Worm (Caenorhabditis elegans): ENCODE results near the gene ztf-1.

DNA sequence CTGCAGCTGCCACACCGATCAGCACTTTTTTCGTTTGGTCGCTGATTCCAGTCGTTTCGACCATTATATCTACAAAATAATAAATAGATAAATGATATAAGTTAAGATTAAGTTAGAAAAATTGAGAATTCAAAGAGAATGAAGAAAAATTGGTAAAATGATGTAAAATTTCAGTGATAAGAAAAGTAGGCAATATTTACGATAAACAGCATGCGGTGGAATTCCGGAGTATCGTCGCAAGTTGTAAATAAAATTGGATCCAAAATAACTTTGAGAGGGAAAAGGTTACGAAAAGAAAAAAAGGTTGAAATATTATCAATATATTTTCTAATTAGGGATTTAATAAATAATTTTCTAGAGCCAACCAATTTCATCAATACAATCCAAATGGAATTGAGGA lies 37.5 kb downstream of the ztf-1 start, which contains the start of gene tomm-70:
- no peak for TF ChIP-seq egl-27 (tag; optimal IDR thresholded peaks at IDR 0.05)
- TF ChIP-seq nhr-76 (tag; optimal IDR thresholded peaks at IDR 0.05): no peak
- no peak for TF ChIP-seq fos-1 (tag; optimal IDR thresholded peaks at IDR 0.05)
- no peak for TF ChIP-seq skn-1 (tag; optimal IDR thresholded peaks at IDR 0.05)
- TF ChIP-seq snpc-4 (tag; optimal IDR thresholded peaks at IDR 0.05): no peak
- no peak for TF ChIP-seq nhr-12 (tag; optimal IDR thresholded peaks at IDR 0.05)
- no peak for TF ChIP-seq mdl-1 (tag; optimal IDR thresholded peaks at IDR 0.05)
- no peak for TF ChIP-seq sea-2 (GFP tag; optimal IDR thresholded peaks at IDR 0.05)
- no peak for TF ChIP-seq ztf-4 (tag; optimal IDR thresholded peaks at IDR 0.05)
- TF ChIP-seq unc-62 (GFP tag; optimal IDR thresholded peaks at IDR 0.05): no peak
